Fruit fly (Drosophila melanogaster) whole organism, embryonic: ENCODE results near the gene CG33093.

Source experiments
- Aef1 ChIP-seq: fragments of 200-800 bp; sonication (Bioruptor generic); IDR thresholded peaks from 3 replicates; pipeline ENCODE4 v1.3.6; 2022; ENCODE audit warnings: missing biosample characterization, missing genetic modification characterization
- B-H1 ChIP-seq: fragments of 200-800 bp; sonication (Bioruptor generic); IDR thresholded peaks from 3 replicates; pipeline ENCODE4 v1.3.6; 2022; ENCODE audit warnings: missing biosample characterization, missing genetic modification characterization
- Bteb2 ChIP-seq: fragments of 200-800 bp; sonication (Bioruptor generic); optimal IDR thresholded peaks from 2 replicates; lab custom pipeline; 2016; ENCODE audit warnings: missing biosample characterization, missing genetic modification characterization
- C15 ChIP-seq: fragments of 200-800 bp; sonication (Bioruptor generic); IDR thresholded peaks from 3 replicates; pipeline ENCODE4 v1.3.6; 2022; ENCODE audit warnings: missing biosample characterization, missing genetic modification characterization
- CG10209 ChIP-seq: fragments of 200-800 bp; sonication (Bioruptor generic); optimal IDR thresholded peaks from 3 replicates; lab custom pipeline; 2017; ENCODE audit warnings: missing biosample characterization, mild to moderate bottlenecking, missing genetic modification characterization, missing genetic modification reagents
- CG10431 ChIP-seq: fragments of 200-800 bp; sonication (Bioruptor generic); optimal IDR thresholded peaks from 3 replicates; lab custom pipeline; 2018; ENCODE audit warnings: missing biosample characterization, mild to moderate bottlenecking, missing genetic modification characterization
- CG10979 ChIP-seq: fragments of 200-800 bp; sonication (Bioruptor generic); optimal IDR thresholded peaks from 2 replicates; lab custom pipeline; 2018; ENCODE audit warnings: missing biosample characterization, mild to moderate bottlenecking, missing genetic modification characterization, moderate library complexity
- CG12391 ChIP-seq: fragments of 200-800 bp; sonication (Bioruptor generic); optimal IDR thresholded peaks from 3 replicates; lab custom pipeline; 2018; ENCODE audit warnings: missing biosample characterization, mild to moderate bottlenecking, missing genetic modification characterization, moderate library complexity
- CG14014 ChIP-seq: fragments of 200-800 bp; sonication (Bioruptor generic); IDR thresholded peaks from 2 replicates; pipeline ENCODE4 v1.3.6; 2022; ENCODE audit warnings: missing biosample characterization, missing genetic modification characterization
- CG15479 ChIP-seq: fragments of 200-800 bp; sonication (Bioruptor generic); optimal IDR thresholded peaks from 3 replicates; lab custom pipeline; 2019; ENCODE audit warnings: missing biosample characterization, mild to moderate bottlenecking, missing genetic modification characterization, moderate library complexity
- CG18599 ChIP-seq: fragments of 200-800 bp; sonication (Bioruptor generic); optimal IDR thresholded peaks from 3 replicates; lab custom pipeline; 2017; ENCODE audit warnings: missing biosample characterization, missing genetic modification characterization, mild to moderate bottlenecking, moderate library complexity, missing genetic modification reagents
- CG2120 ChIP-seq: fragments of 200-800 bp; sonication (Bioruptor generic); optimal IDR thresholded peaks from 3 replicates; lab custom pipeline; 2016; ENCODE audit warnings: missing biosample characterization, missing genetic modification characterization
- CG30431 ChIP-seq: fragments of 200-800 bp; sonication (Bioruptor generic); optimal IDR thresholded peaks from 2 replicates; lab custom pipeline; 2017; ENCODE audit warnings: missing biosample characterization, missing genetic modification characterization
- CG33557 ChIP-seq: fragments of 200-800 bp; sonication (Bioruptor generic); optimal IDR thresholded peaks from 2 replicates; lab custom pipeline; 2019; ENCODE audit warnings: missing biosample characterization, mild to moderate bottlenecking, missing genetic modification characterization, moderate library complexity
- CG3838 ChIP-seq: fragments of 200-800 bp; sonication (Bioruptor generic); optimal IDR thresholded peaks from 3 replicates; lab custom pipeline; 2016; ENCODE audit warnings: missing biosample characterization, missing genetic modification characterization
- CG3995 ChIP-seq: fragments of 200-800 bp; sonication (Bioruptor generic); optimal IDR thresholded peaks from 3 replicates; lab custom pipeline; 2016; ENCODE audit warnings: missing biosample characterization, missing genetic modification characterization
- CG4360 ChIP-seq: fragments of 200-800 bp; sonication (Bioruptor generic); IDR thresholded peaks from 2 replicates; pipeline ENCODE4 v1.3.6; 2022; ENCODE audit warnings: missing biosample characterization, missing genetic modification characterization
- CG5180 ChIP-seq: fragments of 200-800 bp; sonication (Bioruptor generic); optimal IDR thresholded peaks from 3 replicates; lab custom pipeline; 2017; ENCODE audit warnings: missing biosample characterization, missing genetic modification characterization, mild to moderate bottlenecking, moderate library complexity, missing genetic modification reagents
- CG7271 ChIP-seq: fragments of 200-800 bp; sonication (Bioruptor generic); optimal IDR thresholded peaks from 2 replicates; lab custom pipeline; 2018; ENCODE audit warnings: missing biosample characterization, mild to moderate bottlenecking, missing genetic modification characterization, moderate library complexity
- CG9215 ChIP-seq: fragments of 200-800 bp; sonication (Bioruptor generic); IDR thresholded peaks from 2 replicates; pipeline ENCODE4 v1.3.6; 2022; ENCODE audit warnings: missing biosample characterization, missing genetic modification characterization
- CG9876 ChIP-seq: fragments of 200-800 bp; sonication (Bioruptor generic); optimal IDR thresholded peaks from 2 replicates; lab custom pipeline; 2016; ENCODE audit warnings: missing biosample characterization, missing genetic modification characterization
- Dbx ChIP-seq: fragments of 200-800 bp; sonication (Bioruptor generic); IDR thresholded peaks from 3 replicates; pipeline ENCODE4 v1.3.6; 2022; ENCODE audit warnings: missing biosample characterization, missing genetic modification characterization
- Kr ChIP-seq: fragments of 200-800 bp; sonication (Bioruptor generic); optimal IDR thresholded peaks from 2 replicates; lab custom pipeline; 2017; ENCODE audit warnings: missing biosample characterization, mild to moderate bottlenecking, missing genetic modification characterization
- NC2β ChIP-seq: fragments of 200-800 bp; sonication (Bioruptor generic); optimal IDR thresholded peaks from 2 replicates; lab custom pipeline; 2016; ENCODE audit warnings: missing biosample characterization, missing genetic modification characterization
- Oli ChIP-seq: fragments of 200-800 bp; sonication (Bioruptor generic); optimal IDR thresholded peaks from 2 replicates; lab custom pipeline; 2018; ENCODE audit warnings: missing biosample characterization, mild to moderate bottlenecking, missing genetic modification characterization, moderate library complexity
- Scr ChIP-seq: fragments of 200-800 bp; sonication (Bioruptor generic); IDR thresholded peaks from 2 replicates; pipeline ENCODE4 v1.3.6; 2022; ENCODE audit warnings: missing biosample characterization, missing genetic modification characterization; ENCODE audit not compliant: partially characterized antibody
- Sox102F ChIP-seq: fragments of 200-800 bp; sonication (Bioruptor generic); optimal IDR thresholded peaks from 2 replicates; lab custom pipeline; 2018; ENCODE audit warnings: missing biosample characterization, mild to moderate bottlenecking, missing genetic modification characterization, moderate library complexity
- Sry-β ChIP-seq: fragments of 200-800 bp; sonication (Bioruptor generic); optimal IDR thresholded peaks from 2 replicates; lab custom pipeline; 2018; ENCODE audit warnings: missing biosample characterization, mild to moderate bottlenecking, missing genetic modification characterization, moderate library complexity
- Ssrp ChIP-seq: fragments of 200-800 bp; sonication (Bioruptor generic); optimal IDR thresholded peaks from 2 replicates; lab custom pipeline; 2018; ENCODE audit warnings: missing biosample characterization, mild to moderate bottlenecking, missing genetic modification characterization, moderate library complexity
- Usf ChIP-seq: fragments of 200-800 bp; sonication (Bioruptor generic); optimal IDR thresholded peaks from 2 replicates; lab custom pipeline; 2017; ENCODE audit warnings: missing genotype, missing biosample characterization, missing genetic modification characterization
- Xbp1 ChIP-seq: fragments of 200-800 bp; sonication (Bioruptor generic); optimal IDR thresholded peaks from 3 replicates; lab custom pipeline; 2016; ENCODE audit warnings: missing biosample characterization, mild to moderate bottlenecking, missing genetic modification characterization
- ara ChIP-seq: fragments of 200-800 bp; sonication (Bioruptor generic); IDR thresholded peaks from 2 replicates; pipeline ENCODE4 v1.3.6; 2022; ENCODE audit warnings: missing biosample characterization, missing genetic modification characterization
- cad ChIP-seq: fragments of >200 bp; optimal IDR thresholded peaks from 2 replicates; lab custom pipeline; 2017; ENCODE audit warnings: missing biosample characterization, missing genetic modification characterization
- ci ChIP-seq: fragments of 200-800 bp; sonication (Bioruptor generic); IDR thresholded peaks from 3 replicates; pipeline ENCODE4 v1.3.6; 2022; ENCODE audit warnings: missing biosample characterization, missing genetic modification characterization
- cwo ChIP-seq: fragments of 200-800 bp; sonication (Bioruptor generic); optimal IDR thresholded peaks from 3 replicates; lab custom pipeline; 2017; ENCODE audit warnings: missing biosample characterization, missing genetic modification characterization, mild to moderate bottlenecking, moderate library complexity, missing genetic modification reagents
- fd64A ChIP-seq: fragments of 200-800 bp; sonication (Bioruptor generic); optimal IDR thresholded peaks from 3 replicates; lab custom pipeline; 2018; ENCODE audit warnings: missing biosample characterization, mild to moderate bottlenecking, missing genetic modification characterization
- gcm ChIP-seq: fragments of 200-800 bp; sonication (Bioruptor generic); optimal IDR thresholded peaks from 2 replicates; lab custom pipeline; 2019; ENCODE audit warnings: missing biosample characterization, mild to moderate bottlenecking, missing genetic modification characterization, moderate library complexity
- gfzf ChIP-seq: fragments of 200-800 bp; sonication (Bioruptor generic); optimal IDR thresholded peaks from 2 replicates; lab custom pipeline; 2016; ENCODE audit warnings: missing biosample characterization, mild to moderate bottlenecking, missing genetic modification characterization, moderate library complexity
- grau ChIP-seq: fragments of 200-800 bp; optimal IDR thresholded peaks from 3 replicates; lab custom pipeline; 2019; ENCODE audit warnings: missing biosample characterization, mild to moderate bottlenecking, missing genetic modification characterization, moderate library complexity
- ham ChIP-seq: fragments of 200-800 bp; sonication (Bioruptor generic); IDR thresholded peaks from 2 replicates; pipeline ENCODE4 v1.3.6; 2022; ENCODE audit warnings: missing biosample characterization, missing genetic modification characterization
- inv ChIP-seq: fragments of 200-800 bp; sonication (Bioruptor generic); IDR thresholded peaks from 2 replicates; pipeline ENCODE4 v1.3.6; 2022; ENCODE audit warnings: missing biosample characterization, missing genetic modification characterization; ENCODE audit not compliant: partially characterized antibody
- lola ChIP-seq, 3 experiments: fragments of >200 bp in 2 of 3; fragments of 200-800 bp in 1 of 3; sonication (Bioruptor generic) in 1 of 3; optimal IDR thresholded peaks; 2 replicates each; lab custom pipeline; 2017 to 2019; ENCODE audit warnings: missing biosample characterization in 3 of 3, missing genetic modification characterization in 3 of 3, mild to moderate bottlenecking in 1 of 3, moderate library complexity in 1 of 3
- maf-S ChIP-seq: fragments of 200-800 bp; sonication (Bioruptor generic); optimal IDR thresholded peaks from 2 replicates; lab custom pipeline; 2016; ENCODE audit warnings: missing biosample characterization, missing genetic modification characterization
- scrt ChIP-seq: fragments of 200-800 bp; sonication (Bioruptor generic); optimal IDR thresholded peaks from 2 replicates; lab custom pipeline; 2018; ENCODE audit warnings: missing biosample characterization, mild to moderate bottlenecking, missing genetic modification characterization, moderate library complexity
- shn ChIP-seq: fragments of 200-800 bp; sonication (Bioruptor generic); optimal IDR thresholded peaks from 3 replicates; lab custom pipeline; 2016; ENCODE audit warnings: missing biosample characterization, missing genetic modification characterization
- sqz ChIP-seq: fragments of 200-800 bp; sonication (Bioruptor generic); optimal IDR thresholded peaks from 3 replicates; lab custom pipeline; 2018; ENCODE audit warnings: missing biosample characterization, mild to moderate bottlenecking, missing genetic modification characterization
- unpg ChIP-seq: fragments of 200-800 bp; sonication (Bioruptor generic); optimal IDR thresholded peaks from 3 replicates; lab custom pipeline; 2018; ENCODE audit warnings: missing biosample characterization, mild to moderate bottlenecking, missing genetic modification characterization, moderate library complexity
- wdn ChIP-seq: fragments of 200-800 bp; sonication (Bioruptor generic); IDR thresholded peaks from 2 replicates; pipeline ENCODE4 v1.3.6; 2022; ENCODE audit warnings: missing biosample characterization, missing genetic modification characterization
- wek ChIP-seq: fragments of 200-800 bp; sonication (Bioruptor generic); optimal IDR thresholded peaks from 3 replicates; lab custom pipeline; 2018; ENCODE audit warnings: missing biosample characterization, mild to moderate bottlenecking, missing genetic modification characterization, moderate library complexity

CG33093 gene

DNA sequence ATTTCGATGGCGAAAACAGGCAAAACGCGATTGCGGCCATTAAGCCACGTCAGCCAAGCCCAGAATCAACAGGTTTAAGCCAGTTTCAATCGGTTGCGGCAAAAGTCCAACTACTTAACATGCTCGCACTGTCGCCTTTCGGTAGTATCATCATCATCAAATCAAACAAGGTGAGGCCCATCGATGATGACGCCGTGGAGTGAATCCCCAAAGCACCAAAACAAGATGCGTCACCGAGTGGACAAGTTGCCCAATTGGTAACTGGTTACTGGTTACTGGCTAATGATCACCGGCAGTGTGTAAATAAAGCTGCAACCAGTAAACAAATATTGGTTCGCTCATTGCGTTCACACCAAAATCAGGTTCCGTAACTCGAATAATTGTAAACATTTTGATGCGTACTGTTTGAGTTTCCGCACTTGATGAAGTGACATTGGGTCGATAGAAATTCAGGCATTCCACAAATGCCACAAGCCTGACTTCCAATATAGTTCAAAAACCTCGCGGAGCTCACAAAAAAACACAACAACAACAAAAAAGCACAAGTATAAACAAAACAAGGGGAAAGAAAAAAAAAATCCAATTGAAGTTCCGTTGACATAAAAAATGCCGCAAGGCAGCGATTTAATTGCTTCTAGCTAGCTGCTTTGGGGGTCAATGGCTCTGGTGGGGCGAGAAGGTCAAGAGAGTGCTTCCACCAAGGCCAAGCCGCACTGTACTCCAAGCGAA lies 7.2 kb downstream of the CG33093 start (continued):
- TF ChIP-seq Usf (GFP tag; lab: Kevin White, UChicago) (no peak), unpg (GFP tag; lab: Kevin White, UChicago) (peak; percentile 52), Dbx (GFP tag; lab: Robert Waterston, UW) (peak; percentile 30; the same call in 1 of the 3 replicates), CG9215 (GFP tag; lab: Robert Waterston, UW) (no peak), gcm (GFP tag; lab: Kevin White, UChicago) (peak; percentile 50), C15 (GFP tag; lab: Robert Waterston, UW) (no peak), Ssrp (tag; lab: Kevin White, UChicago) (no peak), CG5180 (GFP tag; lab: Kevin White, UChicago) (peak; percentile 79), maf-S (no peak), CG2120 (GFP tag; lab: Kevin White, UChicago) (peak; percentile 45), B-H1 (GFP tag; lab: Robert Waterston, UW) (peak; percentile 30; the same call in 1 of the 3 replicates), inv (GFP tag; lab: Robert Waterston, UW) (no peak), NC2β (GFP tag; lab: Kevin White, UChicago) (no peak), CG10979 (tag; lab: Kevin White, UChicago) (peak; percentile 20), wdn (GFP tag; lab: Robert Waterston, UW) (no peak), gfzf (GFP tag; lab: Kevin White, UChicago) (no peak), CG15479 (no peak), Aef1 (GFP tag; lab: Robert Waterston, UW) (no peak), Sox102F (peak; percentile 64), ham (no peak), wek (peak; percentile 89), CG30431 (GFP tag; lab: Kevin White, UChicago) (no peak), Oli (tag; lab: Kevin White, UChicago) (no peak), cwo (GFP tag; lab: Kevin White, UChicago) (peak; percentile 4), CG10431 (GFP tag; lab: Kevin White, UChicago) (peak; percentile 46), ara (GFP tag; lab: Robert Waterston, UW) (peak; percentile 55), CG10209 (GFP tag; lab: Kevin White, UChicago) (peak; percentile 68), CG7271 (tag; lab: Kevin White, UChicago) (peak; percentile 42), shn (GFP tag; lab: Kevin White, UChicago) (peak; percentile 56), fd64A (GFP tag; lab: Kevin White, UChicago) (peak; percentile 80), Scr (GFP tag; lab: Robert Waterston, UW) (no peak), CG14014 (GFP tag; lab: Robert Waterston, UW) (peak; percentile 38; the same call in 1 of the 2 replicates), CG3995 (GFP tag; lab: Kevin White, UChicago) (no peak), sqz (peak; percentile 86), CG18599 (GFP tag; lab: Kevin White, UChicago) (peak; percentile 43), ci (GFP tag; lab: Robert Waterston, UW) (peak; percentile 87), Sry-β (GFP tag; lab: Kevin White, UChicago) (peak; percentile 26), CG3838 (GFP tag; lab: Kevin White, UChicago) (peak; percentile 32), scrt (GFP tag; lab: Kevin White, UChicago) (peak; percentile 43), Xbp1 (GFP tag; lab: Kevin White, UChicago) (peak; percentile 31), cad (GFP tag; lab: Kevin White, UChicago) (no peak), Kr (GFP tag; lab: Kevin White, UChicago) (no peak), CG4360 (GFP tag; lab: Robert Waterston, UW) (peak; percentile 40; the same call in 1 of the 2 replicates), lola (GFP tag; optimal IDR thresholded peaks at IDR 0.05; lab: Kevin White, UChicago) (peak in 1 of 3 experiments; percentile 8), grau (tag; lab: Kevin White, UChicago) (peak; percentile 45), CG33557 (GFP tag; lab: Kevin White, UChicago) (peak; percentile 52), CG12391 (tag; lab: Kevin White, UChicago) (peak; percentile 6), Bteb2 (GFP tag; lab: Kevin White, UChicago) (no peak), CG9876 (GFP tag; lab: Kevin White, UChicago) (no peak)
